Fruit fly (Drosophila melanogaster): Measurements from ENCODE around the gene CG17440.

CG17440 gene

dm6 chrX:9295518-9295917 lies 25.8 kb upstream of the CG17440 start (continued):
- TF ChIP-seq CG1233 (GFP tag; optimal IDR thresholded peaks at IDR 0.05): no peak
- no peak for TF ChIP-seq crc (GFP tag; optimal IDR thresholded peaks at IDR 0.05)
- no peak for TF ChIP-seq exex (tag; optimal IDR thresholded peaks at IDR 0.05)
- TF ChIP-seq Awh (GFP tag; IDR thresholded peaks at IDR 0.05): no peak
- peak in 1 of 2 experiments; percentile 29 for TF ChIP-seq chif (GFP tag; optimal IDR thresholded peaks at IDR 0.05)
- no peak for TF ChIP-seq CG31388 (GFP tag; optimal IDR thresholded peaks at IDR 0.05)
- TF ChIP-seq Hey (tag; optimal IDR thresholded peaks at IDR 0.05): no peak
- TF ChIP-seq az2 (GFP tag; optimal IDR thresholded peaks at IDR 0.05): peak; percentile 23
- TF ChIP-seq nau (GFP tag; optimal IDR thresholded peaks at IDR 0.05): no peak
- TF ChIP-seq CG1024 (GFP tag; IDR thresholded peaks at IDR 0.05): no peak
- TF ChIP-seq gfzf (GFP tag; optimal IDR thresholded peaks at IDR 0.05): no peak
- TF ChIP-seq E2f2 (GFP tag; IDR thresholded peaks at IDR 0.05): no peak
- no peak for TF ChIP-seq zen (tag; optimal IDR thresholded peaks at IDR 0.05)
- no peak for TF ChIP-seq CG10565 (GFP tag; optimal IDR thresholded peaks at IDR 0.05)
- TF ChIP-seq CG12104 (GFP tag; optimal IDR thresholded peaks at IDR 0.05): no peak
- no peak for TF ChIP-seq br (optimal IDR thresholded peaks at IDR 0.05)
- TF ChIP-seq CG12219 (GFP tag; optimal IDR thresholded peaks at IDR 0.05): no peak
- no peak for TF ChIP-seq Hand (GFP tag; optimal IDR thresholded peaks at IDR 0.05)
- no peak for TF ChIP-seq ase (GFP tag; IDR thresholded peaks at IDR 0.05)
- TF ChIP-seq repo (GFP tag; optimal IDR thresholded peaks at IDR 0.05): no peak
- peak; percentile 22; the same call in 1 of the 2 replicates for TF ChIP-seq lmd (GFP tag; IDR thresholded peaks at IDR 0.05)
- TF ChIP-seq seq (GFP tag; IDR thresholded peaks at IDR 0.05): no peak
- TF ChIP-seq wek (GFP tag; optimal IDR thresholded peaks at IDR 0.05): no peak
- TF ChIP-seq B-H2 (GFP tag; optimal IDR thresholded peaks at IDR 0.05): no peak
- 0 out of 2 replicates have a peak, but pooled peaks have one; percentile 26 for TF ChIP-seq CG4730 (GFP tag; IDR thresholded peaks at IDR 0.05)
- TF ChIP-seq CG34422 (GFP tag; IDR thresholded peaks at IDR 0.05): 0 out of 3 replicates have a peak, but pooled peaks have one; percentile 25
- TF ChIP-seq Hr51 (GFP tag; optimal IDR thresholded peaks at IDR 0.05): no peak
- no peak for TF ChIP-seq CG2199 (GFP tag; IDR thresholded peaks at IDR 0.05)
- TF ChIP-seq CG31365 (tag; optimal IDR thresholded peaks at IDR 0.05): no peak
- no peak for TF ChIP-seq Doc3 (GFP tag; IDR thresholded peaks at IDR 0.05; ENCODE audit: partially characterized antibody)
- no peak for TF ChIP-seq Scr (GFP tag; IDR thresholded peaks at IDR 0.05; ENCODE audit: partially characterized antibody)
- TF ChIP-seq CG6272 (GFP tag; IDR thresholded peaks at IDR 0.05): no peak
- no peak for TF ChIP-seq chm (GFP tag; IDR thresholded peaks at IDR 0.05)
- TF ChIP-seq CG6791 (GFP tag; IDR thresholded peaks at IDR 0.05; ENCODE audit: partially characterized antibody): no peak
- no peak for TF ChIP-seq CG8281 (tag; optimal IDR thresholded peaks at IDR 0.05)
- TF ChIP-seq dan (GFP tag; IDR thresholded peaks at IDR 0.05): no peak
- TF ChIP-seq CG1792 (GFP tag; optimal IDR thresholded peaks at IDR 0.05): no peak
- no peak for TF ChIP-seq Max (GFP tag; optimal IDR thresholded peaks at IDR 0.05)
- no peak for TF ChIP-seq sc (optimal IDR thresholded peaks at IDR 0.05)
- TF ChIP-seq sc (GFP tag; optimal IDR thresholded peaks at IDR 0.05): peak; percentile 9
- TF ChIP-seq cad (GFP tag; optimal IDR thresholded peaks at IDR 0.05): no peak
- TF ChIP-seq CG8944 (GFP tag; optimal IDR thresholded peaks at IDR 0.05): no peak
- no peak for TF ChIP-seq CG32767 (GFP tag; IDR thresholded peaks at IDR 0.05)
- no peak for TF ChIP-seq lilli (GFP tag; optimal IDR thresholded peaks at IDR 0.05)
- no peak for TF ChIP-seq cato (GFP tag; optimal IDR thresholded peaks at IDR 0.05; ENCODE audit: borderline replicate concordance)
- no peak for TF ChIP-seq Drgx (GFP tag; IDR thresholded peaks at IDR 0.05)
- TF ChIP-seq CG10267 (tag; optimal IDR thresholded peaks at IDR 0.05): peak; percentile 16
- TF ChIP-seq vnd (GFP tag; IDR thresholded peaks at IDR 0.05; ENCODE audit: partially characterized antibody): no peak
- no peak for TF ChIP-seq Jarid2 (GFP tag; optimal IDR thresholded peaks at IDR 0.05)
- no peak for TF ChIP-seq CG10321 (GFP tag; IDR thresholded peaks at IDR 0.05)
- no peak for TF ChIP-seq Bteb2 (GFP tag; optimal IDR thresholded peaks at IDR 0.05)
- TF ChIP-seq pfk (GFP tag; optimal IDR thresholded peaks at IDR 0.05): no peak
